Worm (Caenorhabditis elegans): ENCODE measurements around the gene vha-19.
A peak's percentile ranks its signal among the peaks of the same experiment; 100 is the strongest.

Gene vha-19

ce11 chrIV:3336585-3336984, 32.4 kb upstream of the vha-19 start, which contains the start of gene F42A6.6 (continued):
- TF ChIP-seq egl-43 (GFP tag; IDR thresholded peaks at IDR 0.05) (peak; percentile 87), ceh-32 (tag; optimal IDR thresholded peaks at IDR 0.05; ENCODE audit: poor library complexity) (no peak), snpc-1.2 (GFP tag; IDR thresholded peaks at IDR 0.05) (peak; percentile 71), zip-2 (tag; optimal IDR thresholded peaks at IDR 0.05) (no peak), gei-8 (GFP tag; optimal IDR thresholded peaks at IDR 0.05) (peak; percentile 67), spr-3 (GFP tag; optimal IDR thresholded peaks at IDR 0.05) (peak; percentile 46), daf-16 (GFP tag; optimal IDR thresholded peaks at IDR 0.05) (peak in 1 of 2 experiments; percentile 22), daf-16 (tag; optimal IDR thresholded peaks at IDR 0.05) (peak; percentile 30), nhr-10 (tag; optimal IDR thresholded peaks at IDR 0.05) (no peak), zag-1 (tag; optimal IDR thresholded peaks at IDR 0.05) (no peak), daf-19 (GFP tag; conservative IDR thresholded peaks at IDR 0.05) (no peak), ztf-7 (tag; optimal IDR thresholded peaks at IDR 0.05) (no peak), nhr-11 (tag; optimal IDR thresholded peaks at IDR 0.05) (no peak), pqm-1 (tag; optimal IDR thresholded peaks at IDR 0.05) (no peak), nhr-28 (tag; optimal IDR thresholded peaks at IDR 0.05) (no peak), ceh-62 (tag; optimal IDR thresholded peaks at IDR 0.05) (no peak), Y48G9A.11 (GFP tag; IDR thresholded peaks at IDR 0.05) (peak; percentile 69), unc-130 (GFP tag; optimal IDR thresholded peaks at IDR 0.05) (peak; percentile 21), mdt-29 (GFP tag; IDR thresholded peaks at IDR 0.05) (0 out of 2 replicates have a peak, but pooled peaks have one; percentile 35), sdz-12 (GFP tag; optimal IDR thresholded peaks at IDR 0.05) (no peak), nhr-42 (GFP tag; IDR thresholded peaks at IDR 0.05) (no peak; the same call in 1 of the 2 replicates), T26A8.4 (GFP tag; IDR thresholded peaks at IDR 0.05) (peak; percentile 87), ceh-82 (tag; optimal IDR thresholded peaks at IDR 0.05) (no peak), F49E8.2 (tag; optimal IDR thresholded peaks at IDR 0.05; ENCODE audit: borderline replicate concordance) (peak; percentile 84), ZK546.5 (tag; optimal IDR thresholded peaks at IDR 0.05) (no peak), ces-1 (GFP tag; optimal IDR thresholded peaks at IDR 0.05) (no peak), Y5F2A.4 (GFP tag; optimal IDR thresholded peaks at IDR 0.05) (peak; percentile 77), nhr-102 (tag; optimal IDR thresholded peaks at IDR 0.05) (peak; percentile 62), F44E2.7 (GFP tag; IDR thresholded peaks at IDR 0.05) (no peak), lin-15B (tag; optimal IDR thresholded peaks at IDR 0.05) (no peak), nhr-25 (tag; optimal IDR thresholded peaks at IDR 0.05; ENCODE audit: borderline replicate concordance, insufficient read depth) (peak; percentile 50), daf-8 (GFP tag; IDR thresholded peaks at IDR 0.05) (no peak), hmg-1.1 (GFP tag; IDR thresholded peaks at IDR 0.05) (no peak), snpc-4 (tag; optimal IDR thresholded peaks at IDR 0.05) (no peak), ZK337.2 (GFP tag; IDR thresholded peaks at IDR 0.05) (no peak), lin-1 (GFP tag; IDR thresholded peaks at IDR 0.05) (no peak; the same call in 1 of the 2 replicates), cey-2 (tag; optimal IDR thresholded peaks at IDR 0.05; ENCODE audit: borderline replicate concordance, insufficient read depth) (no peak), dpl-1 (GFP tag; optimal IDR thresholded peaks at IDR 0.05) (no peak), lin-39 (tag; optimal IDR thresholded peaks at IDR 0.05) (no peak), dmd-6 (GFP tag; IDR thresholded peaks at IDR 0.05) (peak; percentile 42), nhr-111 (GFP tag; optimal IDR thresholded peaks at IDR 0.05) (no peak), zip-11 (GFP tag; IDR thresholded peaks at IDR 0.05) (no peak), madf-9 (GFP tag; conservative IDR thresholded peaks at IDR 0.05) (no peak), set-16 (GFP tag; IDR thresholded peaks at IDR 0.05) (no peak; the same call in 1 of the 2 replicates), ctbp-1 (GFP tag; IDR thresholded peaks at IDR 0.05) (peak; percentile 36; the same call in 1 of the 2 replicates), dmd-9 (GFP tag; IDR thresholded peaks at IDR 0.05) (no peak), attf-4 (tag; optimal IDR thresholded peaks at IDR 0.05) (no peak), arid-1 (GFP tag; conservative IDR thresholded peaks at IDR 0.05) (peak; percentile 91), lin-13 (GFP tag; optimal IDR thresholded peaks at IDR 0.05) (peak; percentile 52), aly-2 (tag; optimal IDR thresholded peaks at IDR 0.05) (no peak), unc-39 (tag; optimal IDR thresholded peaks at IDR 0.05) (no peak), nhr-6 (tag; optimal IDR thresholded peaks at IDR 0.05) (no peak)

All from whole organism, L4 larva.